Worm (Caenorhabditis elegans): ENCODE results near the gene rpb-2.
A peak's percentile ranks its signal among the peaks of the same experiment; 100 is the strongest.
"Not testable (repeated sequence)": the region's sequence is repeated elsewhere in the genome, so short reads cannot be mapped to it uniquely, and the experiment has no call there.

rpb-2 gene

ce11 chrIII:4980367-4980766 lies 41.0 kb downstream of the rpb-2 start, which contains the start of gene C27F2.6:
TSS of gene C27F2.6 (minus strand) at chrIII:4980467.
- not testable (repeated sequence) for TF ChIP-seq zip-5, tbx-7, odd-2 (tag; optimal IDR thresholded peaks at IDR 0.05)

ce11 chrIII:4983961-4984360 lies 44.6 kb downstream of the rpb-2 start:
- TF ChIP-seq unc-55 (GFP tag; optimal IDR thresholded peaks at IDR 0.05) (no peak), dmd-4 (tag; optimal IDR thresholded peaks at IDR 0.05; ENCODE audit: borderline replicate concordance) (no peak), fkh-10 (GFP tag; optimal IDR thresholded peaks at IDR 0.05) (no peak), lim-6 (tag; optimal IDR thresholded peaks at IDR 0.05) (no peak), syd-9 (tag; optimal IDR thresholded peaks at IDR 0.05) (no peak), fkh-6 (tag; optimal IDR thresholded peaks at IDR 0.05) (no peak), ttx-3 (tag; optimal IDR thresholded peaks at IDR 0.05) (no peak), hlh-13 (GFP tag; optimal IDR thresholded peaks at IDR 0.05) (no peak), pha-2 (tag; optimal IDR thresholded peaks at IDR 0.05) (no peak), sox-4 (tag; optimal IDR thresholded peaks at IDR 0.05) (no peak), lin-11 (tag; optimal IDR thresholded peaks at IDR 0.05) (no peak), ceh-24 (tag; optimal IDR thresholded peaks at IDR 0.05) (no peak), nfya-1 (tag; optimal IDR thresholded peaks at IDR 0.05) (no peak), dve-1 (tag; optimal IDR thresholded peaks at IDR 0.05) (no peak)

- no peak for TF ChIP-seq ceh-6 (GFP tag; optimal IDR thresholded peaks at IDR 0.05)
- TF ChIP-seq nfya-1 (tag; optimal IDR thresholded peaks at IDR 0.05): peak; percentile 24
- TF ChIP-seq gmeb-2 (tag; optimal IDR thresholded peaks at IDR 0.05): no peak
- no peak for TF ChIP-seq ztf-16 (tag; optimal IDR thresholded peaks at IDR 0.05)
Measured at ce11 chrIII:4984444-4985086, 45.2 kb downstream of the rpb-2 start, which contains the start of gene C27F2.7. TSS of gene C27F2.7 (minus strand) at chrIII:4984494.

- TF ChIP-seq pqm-1 (tag; optimal IDR thresholded peaks at IDR 0.05) (no peak), elt-2 (tag; optimal IDR thresholded peaks at IDR 0.05) (no peak), madf-2 (tag; optimal IDR thresholded peaks at IDR 0.05) (no peak), ceh-6 (GFP tag; optimal IDR thresholded peaks at IDR 0.05) (no peak), pag-3 (tag; optimal IDR thresholded peaks at IDR 0.05; ENCODE audit: borderline replicate concordance) (no peak), C08G9.2 (tag; optimal IDR thresholded peaks at IDR 0.05) (peak; percentile 83), zip-5 (tag; optimal IDR thresholded peaks at IDR 0.05) (no peak), sox-4 (tag; optimal IDR thresholded peaks at IDR 0.05) (no peak), hlh-15 (tag; optimal IDR thresholded peaks at IDR 0.05) (no peak), pax-1 (tag; optimal IDR thresholded peaks at IDR 0.05) (no peak), ceh-2 (tag; optimal IDR thresholded peaks at IDR 0.05) (peak; percentile 58), ceh-30 (tag; optimal IDR thresholded peaks at IDR 0.05) (no peak), ets-4 (tag; optimal IDR thresholded peaks at IDR 0.05) (peak; percentile 94), odd-2 (tag; optimal IDR thresholded peaks at IDR 0.05) (no peak), nhr-11 (tag; optimal IDR thresholded peaks at IDR 0.05) (no peak), unc-86 (tag; optimal IDR thresholded peaks at IDR 0.05) (no peak), ceh-31 (tag; optimal IDR thresholded peaks at IDR 0.05) (peak; percentile 68), pat-9 (tag; optimal IDR thresholded peaks at IDR 0.05) (no peak), unc-42 (tag; optimal IDR thresholded peaks at IDR 0.05) (no peak), elt-4 (tag; optimal IDR thresholded peaks at IDR 0.05) (no peak), eyg-1 (tag; optimal IDR thresholded peaks at IDR 0.05) (no peak), ceh-18 (tag; optimal IDR thresholded peaks at IDR 0.05) (no peak), fax-1 (tag; optimal IDR thresholded peaks at IDR 0.05) (no peak), tbx-7 (tag; optimal IDR thresholded peaks at IDR 0.05) (peak; percentile 63), pros-1 (tag; optimal IDR thresholded peaks at IDR 0.05) (no peak), ceh-48 (tag; optimal IDR thresholded peaks at IDR 0.05) (no peak), rnt-1 (tag; optimal IDR thresholded peaks at IDR 0.05) (no peak), fkh-6 (tag; optimal IDR thresholded peaks at IDR 0.05) (no peak), lim-6 (tag; optimal IDR thresholded peaks at IDR 0.05) (no peak), C38D4.7 (GFP tag; optimal IDR thresholded peaks at IDR 0.05) (no peak), ahr-1 (tag; optimal IDR thresholded peaks at IDR 0.05) (no peak), ceh-9 (tag; optimal IDR thresholded peaks at IDR 0.05) (no peak), syd-9 (tag; optimal IDR thresholded peaks at IDR 0.05) (no peak), nfya-1 (tag; optimal IDR thresholded peaks at IDR 0.05) (no peak), tbx-2 (tag; optimal IDR thresholded peaks at IDR 0.05) (peak; percentile 59)
Measured at ce11 chrIII:4986790-4987259, 47.5 kb downstream of the rpb-2 start, which contains the start of the genes C27F2.10 and wdr-60. TSS of gene C27F2.10 (minus strand) at chrIII:4986898. TSS of gene wdr-60 (plus strand) at chrIII:4987209.
